Worm (Caenorhabditis elegans): ENCODE data around the gene M03A1.8.

Gene M03A1.8

DNA sequence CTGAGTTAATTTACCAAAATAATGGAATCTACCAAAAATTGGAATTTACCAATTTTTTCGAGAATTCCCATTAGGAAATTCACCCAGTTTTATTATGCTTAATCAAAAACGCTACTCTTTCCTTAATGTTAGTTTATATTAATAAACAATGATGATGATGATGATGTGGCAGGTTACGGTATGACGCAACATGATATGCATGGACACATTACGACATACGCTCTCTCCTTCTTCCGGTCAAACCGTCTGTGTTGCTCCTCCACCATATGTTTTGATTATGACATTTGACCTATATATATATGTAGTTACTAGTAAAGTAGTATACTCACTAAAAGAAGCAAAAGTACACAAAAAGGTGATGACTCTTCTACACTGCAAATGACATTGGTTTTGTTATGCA is 17.3 kb downstream of the M03A1.8 start:
- TF ChIP-seq peb-1 (tag; optimal IDR thresholded peaks at IDR 0.05) (no peak), nhr-129 (tag; optimal IDR thresholded peaks at IDR 0.05) (no peak), mab-5 (tag; optimal IDR thresholded peaks at IDR 0.05) (no peak), mbf-1 (tag; optimal IDR thresholded peaks at IDR 0.05) (no peak), ZK546.5 (tag; optimal IDR thresholded peaks at IDR 0.05) (no peak), ceh-16 (tag; optimal IDR thresholded peaks at IDR 0.05) (no peak), ama-1 (optimal IDR thresholded peaks at IDR 0.05) (no peak), sma-9 (GFP tag; optimal IDR thresholded peaks at IDR 0.05) (no peak), sma-9 (tag; optimal IDR thresholded peaks at IDR 0.05) (no peak), lin-11 (tag; optimal IDR thresholded peaks at IDR 0.05) (no peak), F13H6.1 (tag; optimal IDR thresholded peaks at IDR 0.05) (no peak), unc-39 (tag; optimal IDR thresholded peaks at IDR 0.05) (no peak), ztf-1 (GFP tag; conservative IDR thresholded peaks at IDR 0.05) (no peak), nhr-77 (tag; optimal IDR thresholded peaks at IDR 0.05) (no peak), nhr-10 (tag; optimal IDR thresholded peaks at IDR 0.05) (no peak), egl-27 (tag; optimal IDR thresholded peaks at IDR 0.05) (no peak), nhr-12 (tag; optimal IDR thresholded peaks at IDR 0.05) (no peak), lin-39 (tag; optimal IDR thresholded peaks at IDR 0.05) (no peak), mdl-1 (tag; optimal IDR thresholded peaks at IDR 0.05) (no peak)

- TF ChIP-seq nhr-21 (tag; optimal IDR thresholded peaks at IDR 0.05) (no peak), ceh-82 (tag; optimal IDR thresholded peaks at IDR 0.05) (no peak), mab-5 (tag; optimal IDR thresholded peaks at IDR 0.05) (peak; percentile 62)
Observed at ce11 chrII:4579375-4579774, 19.2 kb downstream of the M03A1.8 start.

ce11 chrII:4579920-4580474 is 19.9 kb downstream of the M03A1.8 start:
- TF ChIP-seq egl-27 (tag; optimal IDR thresholded peaks at IDR 0.05) (no peak), sem-4 (tag; optimal IDR thresholded peaks at IDR 0.05) (no peak), Y55F3AM.14 (GFP tag; optimal IDR thresholded peaks at IDR 0.05) (no peak), nhr-11 (tag; optimal IDR thresholded peaks at IDR 0.05) (no peak), ama-1 (optimal IDR thresholded peaks at IDR 0.05) (no peak), blmp-1 (tag; optimal IDR thresholded peaks at IDR 0.05; ENCODE audit: insufficient read depth) (no peak), dmd-4 (tag; optimal IDR thresholded peaks at IDR 0.05) (no peak), crh-2 (tag; optimal IDR thresholded peaks at IDR 0.05) (no peak), nhr-77 (tag; optimal IDR thresholded peaks at IDR 0.05) (no peak), ztf-4 (tag; optimal IDR thresholded peaks at IDR 0.05) (no peak), mab-5 (tag; optimal IDR thresholded peaks at IDR 0.05) (no peak), F13H6.1 (tag; optimal IDR thresholded peaks at IDR 0.05) (no peak), C34F6.9 (tag; optimal IDR thresholded peaks at IDR 0.05) (no peak), mbf-1 (tag; optimal IDR thresholded peaks at IDR 0.05) (no peak), unc-39 (tag; optimal IDR thresholded peaks at IDR 0.05) (no peak), ztf-11 (tag; optimal IDR thresholded peaks at IDR 0.05) (no peak), nhr-237 (tag; optimal IDR thresholded peaks at IDR 0.05) (no peak)

- TF ChIP-seq nhr-11 (tag; optimal IDR thresholded peaks at IDR 0.05), result no peak
- no peak for TF ChIP-seq ZK546.5 (tag; optimal IDR thresholded peaks at IDR 0.05)
- no peak for TF ChIP-seq nhr-77 (tag; optimal IDR thresholded peaks at IDR 0.05)
- no peak for TF ChIP-seq unc-39 (tag; optimal IDR thresholded peaks at IDR 0.05)
- no peak for TF ChIP-seq ztf-4 (tag; optimal IDR thresholded peaks at IDR 0.05)
- TF ChIP-seq mdl-1 (tag; optimal IDR thresholded peaks at IDR 0.05), result no peak
- no peak for TF ChIP-seq fos-1 (tag; optimal IDR thresholded peaks at IDR 0.05)
Observed at ce11 chrII:4581090-4581489, 21.0 kb downstream of the M03A1.8 start.

DNA sequence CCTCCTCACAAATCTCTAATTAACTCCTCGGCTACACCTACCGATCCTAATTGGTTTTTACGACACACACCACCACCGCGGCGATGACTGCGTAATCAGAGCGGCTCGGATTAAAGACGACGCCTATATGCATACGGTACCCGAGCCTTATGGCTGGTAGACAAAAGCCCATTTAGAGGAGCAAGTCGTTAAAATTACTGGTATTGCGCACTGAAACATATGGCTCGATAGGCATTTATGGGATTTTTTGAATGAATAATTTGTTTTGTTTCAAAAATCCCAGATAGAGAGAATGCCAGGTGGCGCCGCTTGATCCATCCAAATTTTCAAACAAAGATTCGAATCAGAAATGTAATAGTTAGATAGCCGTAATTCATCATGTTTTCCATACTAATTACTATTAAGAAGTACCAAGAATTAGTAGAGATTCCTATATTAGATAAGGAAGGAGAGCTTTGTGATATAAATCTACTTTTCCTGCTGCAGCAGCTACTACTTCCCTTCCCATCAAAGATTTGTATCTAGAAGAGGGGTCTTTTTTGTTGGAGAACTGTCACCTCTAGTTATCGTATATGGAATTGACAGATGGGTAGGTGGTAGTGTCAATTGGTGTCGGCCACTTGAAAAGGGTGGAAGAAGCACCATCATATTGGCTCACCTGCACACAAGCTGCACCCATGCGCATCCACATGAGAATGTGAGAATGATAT is 23.2 kb downstream of the M03A1.8 start:
- TF ChIP-seq ceh-16 (tag; optimal IDR thresholded peaks at IDR 0.05) (peak; percentile 20), unc-55 (GFP tag; optimal IDR thresholded peaks at IDR 0.05) (peak; percentile 1), alr-1 (tag; optimal IDR thresholded peaks at IDR 0.05) (no peak)

Measured in whole organism, L2 larva.